Fruit fly (Drosophila melanogaster): ENCODE measurements around the gene CG3987.

CG3987 gene

dm6 chr3R:15092351-15092750, 47.4 kb upstream of the CG3987 start (continued):
- TF ChIP-seq CG12236 (GFP tag; optimal IDR thresholded peaks at IDR 0.05) (no peak), mam (GFP tag; optimal IDR thresholded peaks at IDR 0.05) (no peak)

DNA sequence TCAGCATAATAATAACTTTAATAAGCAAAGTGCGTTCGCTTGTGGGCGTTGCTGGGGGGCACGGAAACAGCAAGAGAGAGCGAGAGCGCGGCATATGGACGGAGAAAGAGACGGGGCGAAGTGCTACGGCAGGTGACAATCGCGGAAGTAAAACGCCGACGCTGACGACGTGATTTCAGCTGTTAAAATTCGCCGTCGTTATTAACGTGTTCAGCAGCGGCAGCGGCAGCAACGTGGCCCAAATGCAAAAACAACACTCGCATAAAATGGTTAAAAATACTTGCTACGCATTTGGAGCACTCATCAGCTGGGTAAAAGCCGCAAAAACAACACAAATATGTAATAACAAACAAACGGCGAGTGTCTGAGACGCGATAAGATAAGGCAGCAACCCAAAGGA, 47.0 kb upstream of the CG3987 start:
- TF ChIP-seq Hey (tag; optimal IDR thresholded peaks at IDR 0.05) (peak; percentile 24), Adf1 (GFP tag; IDR thresholded peaks at IDR 0.05) (peak; percentile 75), CG4707 (GFP tag; optimal IDR thresholded peaks at IDR 0.05) (peak; percentile 6), bbx (GFP tag; IDR thresholded peaks at IDR 0.05; ENCODE audit: partially characterized antibody) (0 out of 2 replicates have a peak, but pooled peaks have one; percentile 21), CG9727 (GFP tag; optimal IDR thresholded peaks at IDR 0.05) (peak; percentile 2), PHDP (tag; optimal IDR thresholded peaks at IDR 0.05) (peak; percentile 36), CG15269 (tag; optimal IDR thresholded peaks at IDR 0.05) (peak; percentile 31), Optix (GFP tag; IDR thresholded peaks at IDR 0.05) (no peak), gsb (GFP tag; IDR thresholded peaks at IDR 0.05) (no peak), Sox100B (GFP tag; optimal IDR thresholded peaks at IDR 0.05) (peak; percentile 19), CG8290 (GFP tag; optimal IDR thresholded peaks at IDR 0.05) (no peak), CG8290 (tag; optimal IDR thresholded peaks at IDR 0.05) (peak in 1 of 2 experiments; percentile 47), Tbp (GFP tag; optimal IDR thresholded peaks at IDR 0.05) (no peak), CG5953 (GFP tag; IDR thresholded peaks at IDR 0.05) (0 out of 2 replicates have a peak, but pooled peaks have one; percentile 36), CG3407 (GFP tag; optimal IDR thresholded peaks at IDR 0.05) (peak; percentile 60), sqz (GFP tag; optimal IDR thresholded peaks at IDR 0.05) (peak; percentile 50), ash1 (GFP tag; optimal IDR thresholded peaks at IDR 0.05) (peak; percentile 26), CG2875 (GFP tag; optimal IDR thresholded peaks at IDR 0.05) (peak; percentile 31), nau (GFP tag; optimal IDR thresholded peaks at IDR 0.05) (peak; percentile 4), lab (GFP tag; optimal IDR thresholded peaks at IDR 0.05) (peak; percentile 77), wek (GFP tag; optimal IDR thresholded peaks at IDR 0.05) (peak; percentile 29), hbn (GFP tag; IDR thresholded peaks at IDR 0.05; ENCODE audit: partially characterized antibody) (no peak), wdn (GFP tag; IDR thresholded peaks at IDR 0.05) (0 out of 2 replicates have a peak, but pooled peaks have one; percentile 19), CG31441 (GFP tag; IDR thresholded peaks at IDR 0.05) (no peak), sim (GFP tag; IDR thresholded peaks at IDR 0.05) (0 out of 2 replicates have a peak, but pooled peaks have one; percentile 35), CG1603 (tag; optimal IDR thresholded peaks at IDR 0.05) (peak; percentile 11), sob (GFP tag; IDR thresholded peaks at IDR 0.05) (peak; percentile 35; the same call in 1 of the 2 replicates), Med (GFP tag) (peak; percentile 83), sc (optimal IDR thresholded peaks at IDR 0.05) (no peak), sc (GFP tag; optimal IDR thresholded peaks at IDR 0.05) (peak; percentile 8), en (GFP tag; optimal IDR thresholded peaks at IDR 0.05) (no peak), CG12391 (tag; optimal IDR thresholded peaks at IDR 0.05) (no peak), ci (GFP tag; IDR thresholded peaks at IDR 0.05) (0 out of 3 replicates have a peak, but pooled peaks have one; percentile 22), salm (tag; optimal IDR thresholded peaks at IDR 0.05) (peak; percentile 26), CG6689 (GFP tag; IDR thresholded peaks at IDR 0.05) (no peak), sd (tag; optimal IDR thresholded peaks at IDR 0.05) (peak; percentile 77), gem (tag; optimal IDR thresholded peaks at IDR 0.05) (peak; percentile 26), GATAe (GFP tag; conservative IDR thresholded peaks at IDR 0.05) (peak; percentile 24; the same call in 1 of the 2 replicates), onecut (GFP tag; IDR thresholded peaks at IDR 0.05) (0 out of 2 replicates have a peak, but pooled peaks have one; percentile 10), Asciz (GFP tag; optimal IDR thresholded peaks at IDR 0.05) (peak; percentile 49), Bdp1 (GFP tag; optimal IDR thresholded peaks at IDR 0.05) (peak; percentile 13), CG7745 (tag; optimal IDR thresholded peaks at IDR 0.05) (peak; percentile 20), CG6765 (GFP tag; optimal IDR thresholded peaks at IDR 0.05) (peak; percentile 12), exex (tag; optimal IDR thresholded peaks at IDR 0.05) (peak; percentile 58), ATbp (GFP tag; optimal IDR thresholded peaks at IDR 0.05) (peak; percentile 59), CG6175 (GFP tag; IDR thresholded peaks at IDR 0.05) (peak; percentile 71; the same call in 2 of the 3 replicates), CG15514 (GFP tag; optimal IDR thresholded peaks at IDR 0.05) (peak; percentile 45)

Data from whole organism, embryonic.